Worm (Caenorhabditis elegans): ENCODE data around the gene F58D12.3.

DNA sequence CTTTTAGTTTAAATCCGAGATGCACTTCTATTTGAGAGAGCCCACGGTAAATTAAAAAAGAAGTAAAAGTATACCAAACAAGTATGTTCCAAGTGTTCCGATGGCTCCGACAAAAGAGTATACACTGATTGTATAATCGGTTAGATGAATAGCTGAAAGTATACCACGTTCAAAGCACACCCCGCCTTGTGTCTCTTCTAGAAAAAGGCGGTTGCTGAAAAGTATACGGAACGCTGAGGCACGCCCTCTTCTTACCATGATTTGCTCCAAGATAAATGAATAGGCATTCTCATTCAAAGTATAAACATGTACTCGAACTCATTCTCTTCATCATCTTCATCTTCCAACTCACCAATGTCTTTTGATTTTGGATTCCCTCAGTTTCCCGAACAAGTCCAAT is 43.2 kb upstream of the F58D12.3 start, which contains the start of gene end-3:
- TF ChIP-seq pha-4 (tag; optimal IDR thresholded peaks at IDR 0.05) (no peak), snpc-4 (tag; optimal IDR thresholded peaks at IDR 0.05) (no peak), blmp-1 (tag; optimal IDR thresholded peaks at IDR 0.05) (no peak), lin-13 (tag; optimal IDR thresholded peaks at IDR 0.05) (no peak), unc-62 (GFP tag; optimal IDR thresholded peaks at IDR 0.05) (no peak), lsy-2 (tag; optimal IDR thresholded peaks at IDR 0.05) (no peak), nhr-237 (tag; optimal IDR thresholded peaks at IDR 0.05) (no peak), elt-1 (tag; optimal IDR thresholded peaks at IDR 0.05; ENCODE audit: borderline replicate concordance, insufficient read depth) (no peak), flh-1 (GFP tag; optimal IDR thresholded peaks at IDR 0.05) (no peak), mep-1 (tag; optimal IDR thresholded peaks at IDR 0.05) (no peak), ztf-11 (tag; optimal IDR thresholded peaks at IDR 0.05) (no peak)
